Worm (Caenorhabditis elegans): ENCODE results near the gene F08F3.4.

F08F3.4 gene

ce11 chrV:5408921-5409320 lies 1.8 kb upstream of the F08F3.4 start:
- TF ChIP-seq zag-1 (tag; optimal IDR thresholded peaks at IDR 0.05) (no peak), ztf-11 (tag; optimal IDR thresholded peaks at IDR 0.05) (no peak), lin-14 (GFP tag; optimal IDR thresholded peaks at IDR 0.05) (peak; percentile 75), nhr-71 (tag; optimal IDR thresholded peaks at IDR 0.05) (peak; percentile 31)

- TF ChIP-seq elt-3 (tag; optimal IDR thresholded peaks at IDR 0.05) (peak in 1 of 6 experiments; percentile 32), nhr-20 (tag; optimal IDR thresholded peaks at IDR 0.05) (peak; percentile 41), lin-13 (GFP tag; optimal IDR thresholded peaks at IDR 0.05) (no peak), efl-1 (optimal IDR thresholded peaks at IDR 0.05) (no peak), efl-1 (GFP tag; optimal IDR thresholded peaks at IDR 0.05 in 1 of 2) (peak in 1 of 2 experiments; percentile 61), nhr-85 (tag) (peak; percentile 79), nhr-71 (tag; optimal IDR thresholded peaks at IDR 0.05) (peak; percentile 16), nhr-90 (tag; optimal IDR thresholded peaks at IDR 0.05; ENCODE audit: poor library complexity) (peak; percentile 7), snpc-4 (tag; optimal IDR thresholded peaks at IDR 0.05) (no peak), lin-35 (GFP tag; optimal IDR thresholded peaks at IDR 0.05) (peak in 1 of 2 experiments; percentile 13), grh-1 (GFP tag; IDR thresholded peaks at IDR 0.05) (peak; percentile 27; the same call in 1 of the 2 replicates), fos-1 (tag; optimal IDR thresholded peaks at IDR 0.05) (no peak), lsy-2 (tag; optimal IDR thresholded peaks at IDR 0.05) (peak in 1 of 2 experiments; percentile 7), blmp-1 (tag; optimal IDR thresholded peaks at IDR 0.05) (peak; percentile 41)
These were observed 2.2 kb downstream of the F08F3.4 start, which contains the start of gene F08F3.10 for ce11 chrV:5412808-5413405. Gene F08F3.10, plus strand, starts transcription at chrV:5413355.

- TF ChIP-seq zag-1 (tag; optimal IDR thresholded peaks at IDR 0.05), result no peak
- TF ChIP-seq ces-1 (GFP tag; optimal IDR thresholded peaks at IDR 0.05), result no peak
- TF ChIP-seq ama-1 (optimal IDR thresholded peaks at IDR 0.05), result no peak
- TF ChIP-seq elt-3 (tag; optimal IDR thresholded peaks at IDR 0.05), result no peak
- no peak for TF ChIP-seq C16A3.4 (tag; optimal IDR thresholded peaks at IDR 0.05)
These were observed 9.2 kb downstream of the F08F3.4 start, which contains the start of gene F08F3.6 for ce11 chrV:5419915-5420314. Gene F08F3.6, minus strand, starts transcription at chrV:5420067.

- TF ChIP-seq blmp-1 (tag; optimal IDR thresholded peaks at IDR 0.05), result peak; percentile 43
- peak in 2 of 6 experiments; percentile 17 to 34 for TF ChIP-seq elt-3 (tag; optimal IDR thresholded peaks at IDR 0.05)
- no peak for TF ChIP-seq sptf-1 (tag; optimal IDR thresholded peaks at IDR 0.05)
These were observed 12.4 kb downstream of the F08F3.4 start, which contains the start of gene cyp-14A5 for ce11 chrV:5423120-5423519. Gene cyp-14A5, minus strand, starts transcription at chrV:5423282.

- TF ChIP-seq ceh-63 (GFP tag; optimal IDR thresholded peaks at IDR 0.05) (no peak), tlp-1 (tag; optimal IDR thresholded peaks at IDR 0.05) (peak; percentile 24), dpl-1 (GFP tag; optimal IDR thresholded peaks at IDR 0.05) (peak in 1 of 3 experiments; percentile 15), nhr-85 (tag) (peak; percentile 99), mep-1 (tag; optimal IDR thresholded peaks at IDR 0.05) (peak; percentile 11), blmp-1 (tag; optimal IDR thresholded peaks at IDR 0.05) (peak; percentile 67), rnt-1 (tag; optimal IDR thresholded peaks at IDR 0.05) (peak; percentile 39), C04F5.9 (tag; optimal IDR thresholded peaks at IDR 0.05) (no peak), lin-14 (GFP tag; optimal IDR thresholded peaks at IDR 0.05) (peak; percentile 87), fkh-10 (GFP tag; optimal IDR thresholded peaks at IDR 0.05) (no peak), ceh-90 (tag; optimal IDR thresholded peaks at IDR 0.05) (no peak), snu-23 (GFP tag; optimal IDR thresholded peaks at IDR 0.05) (peak; percentile 78), lin-13 (GFP tag; optimal IDR thresholded peaks at IDR 0.05) (no peak), nhr-90 (tag; optimal IDR thresholded peaks at IDR 0.05; ENCODE audit: poor library complexity) (peak; percentile 78), nhr-84 (tag; optimal IDR thresholded peaks at IDR 0.05) (no peak), egl-27 (tag; optimal IDR thresholded peaks at IDR 0.05) (no peak), zag-1 (tag; optimal IDR thresholded peaks at IDR 0.05) (no peak), irx-1 (tag; optimal IDR thresholded peaks at IDR 0.05) (peak; percentile 44), C16A3.4 (tag; optimal IDR thresholded peaks at IDR 0.05) (peak; percentile 14), ceh-82 (tag; optimal IDR thresholded peaks at IDR 0.05) (no peak), C34B4.2 (tag; optimal IDR thresholded peaks at IDR 0.05) (no peak), nhr-20 (tag; optimal IDR thresholded peaks at IDR 0.05) (peak; percentile 94), efl-1 (optimal IDR thresholded peaks at IDR 0.05) (peak in 1 of 2 experiments; percentile 5), efl-1 (GFP tag; optimal IDR thresholded peaks at IDR 0.05 in 1 of 2) (peak in 1 of 2 experiments; percentile 73), jun-1 (tag; optimal IDR thresholded peaks at IDR 0.05) (no peak), lsy-2 (tag; optimal IDR thresholded peaks at IDR 0.05) (peak in 1 of 2 experiments; percentile 13), nhr-19 (GFP tag; conservative IDR thresholded peaks at IDR 0.05) (peak; percentile 43), swsn-7 (tag; optimal IDR thresholded peaks at IDR 0.05) (peak; percentile 4), nhr-47 (tag; optimal IDR thresholded peaks at IDR 0.05) (peak; percentile 54), ceh-88 (GFP tag; IDR thresholded peaks at IDR 0.05) (no peak), pax-3 (tag; optimal IDR thresholded peaks at IDR 0.05) (no peak), zip-4 (GFP tag; optimal IDR thresholded peaks at IDR 0.05) (no peak)
These were observed 14.3 kb downstream of the F08F3.4 start for ce11 chrV:5425008-5425407.

Data from whole organism, L1 larva.